Worm (Caenorhabditis elegans) whole organism, L3 larva: ENCODE results near the gene C15C8.8.

ENCODE experiments used
- ceh-16 ChIP-seq: sonication (generic microtip); optimal IDR thresholded peaks from 2 replicates; lab custom pipeline; 2017; ENCODE audit warnings: missing biosample characterization, missing genetic modification characterization
- fkh-10 ChIP-seq: sonication (generic microtip); optimal IDR thresholded peaks from 2 replicates; lab custom pipeline; 2017; ENCODE audit warnings: missing biosample characterization, missing genetic modification reagents, missing genetic modification characterization
- jun-1 ChIP-seq: fragments of 150-350 bp; optimal IDR thresholded peaks from 2 replicates; lab custom pipeline; 2014; ENCODE audit warnings: missing biosample characterization, missing genetic modification reagents, missing genetic modification characterization
- sea-2 ChIP-seq: fragments of 150-350 bp; sonication (generic microtip); optimal IDR thresholded peaks from 4 replicates; lab custom pipeline; 2014; ENCODE audit warnings: missing biosample characterization, missing genetic modification reagents, missing genetic modification characterization
- snpc-4 ChIP-seq: fragments of 150-350 bp; optimal IDR thresholded peaks from 2 replicates; lab custom pipeline; 2014; ENCODE audit warnings: missing biosample characterization, missing genetic modification characterization

ce11 chrV:12751495-12752050 lies 734 bp downstream of the C15C8.8 start, which contains the start of gene C15C8.6:
- TF ChIP-seq ceh-16 (tag; lab: Kevin White, UChicago) (no peak), snpc-4 (tag; lab: Kevin White, UChicago) (no peak), fkh-10 (GFP tag; lab: Kevin White, UChicago) (no peak), jun-1 (tag; lab: Kevin White, UChicago) (no peak), sea-2 (no peak)
